Fruit fly (Drosophila melanogaster) whole organism, wandering third instar larva: ENCODE data around the gene tara.

Source experiments
- Myc ChIP-seq: fragments of >200 bp; optimal IDR thresholded peaks from 2 replicates; lab custom pipeline; 2017
- dl ChIP-seq, 2 experiments: fragments of 175-275, 200-275 bp in 1 of 2; fragments of 200-275 bp in 1 of 2; sonication (Bioruptor generic); optimal IDR thresholded peaks; lab custom pipeline; 2018; ENCODE audit warnings: mild to moderate bottlenecking in 2 of 2, missing biosample characterization in 2 of 2, missing genetic modification characterization in 2 of 2, moderate library complexity in 2 of 2; ENCODE audit not compliant: partially characterized antibody in 2 of 2, insufficient read depth in 1 of 2
- sage ChIP-seq: fragments of 200-800 bp; sonication (Bioruptor generic); optimal IDR thresholded peaks from 2 replicates; lab custom pipeline; 2016; ENCODE audit warnings: missing biosample characterization, mild to moderate bottlenecking, missing genetic modification characterization

dm6 chr3R:16241102-16241779 is 15.8 kb downstream of the tara start:
- TF ChIP-seq sage (peak; percentile 28), dl (GFP tag; optimal IDR thresholded peaks at IDR 0.05; lab: Kevin White, UChicago; ENCODE audit: insufficient read depth in 1 of 2, partially characterized antibody in 2 of 2) (peak; percentile 33 to 53), Myc (no peak)
